Fruit fly (Drosophila melanogaster) whole organism, embryonic: Measurements from ENCODE around the gene CG3748.

ENCODE experiments used
- ATbp ChIP-seq: fragments of 200-800 bp; sonication (Bioruptor generic); optimal IDR thresholded peaks from 2 replicates; lab custom pipeline; 2017; ENCODE audit warnings: missing biosample characterization, mild to moderate bottlenecking, missing genetic modification characterization, missing genetic modification reagents
- Bgb ChIP-seq: fragments of 200-800 bp; sonication (Bioruptor generic); IDR thresholded peaks from 2 replicates; pipeline ENCODE4 v1.3.6; 2022; ENCODE audit warnings: missing biosample characterization, missing genetic modification characterization; ENCODE audit not compliant: partially characterized antibody
- CG1529 ChIP-seq: fragments of 200-800 bp; sonication (Bioruptor generic); optimal IDR thresholded peaks from 3 replicates; lab custom pipeline; 2018; ENCODE audit warnings: missing biosample characterization, missing genetic modification characterization
- CG15601 ChIP-seq: fragments of 200-800 bp; sonication (Bioruptor generic); optimal IDR thresholded peaks from 3 replicates; lab custom pipeline; 2019; ENCODE audit warnings: missing biosample characterization, mild to moderate bottlenecking, missing genetic modification characterization, moderate library complexity
- CG17385 ChIP-seq: fragments of 200-800 bp; sonication (Bioruptor generic); optimal IDR thresholded peaks from 3 replicates; lab custom pipeline; 2018; ENCODE audit warnings: missing biosample characterization, mild to moderate bottlenecking, missing genetic modification characterization
- CG2712 ChIP-seq: fragments of 200-800 bp; optimal IDR thresholded peaks from 3 replicates; lab custom pipeline; 2019; ENCODE audit warnings: missing biosample characterization, mild to moderate bottlenecking, missing genetic modification characterization, moderate library complexity
- CG2889 ChIP-seq: fragments of 200-800 bp; sonication (Bioruptor generic); IDR thresholded peaks from 3 replicates; pipeline ENCODE4 v1.3.6; 2022; ENCODE audit warnings: missing biosample characterization, missing genetic modification characterization
- CG3281 ChIP-seq: fragments of 200-800 bp; sonication (Bioruptor generic); optimal IDR thresholded peaks from 3 replicates; lab custom pipeline; 2017; ENCODE audit warnings: missing biosample characterization, mild to moderate bottlenecking, missing genetic modification characterization
- CG4854 ChIP-seq: fragments of 200-800 bp; sonication (Bioruptor generic); optimal IDR thresholded peaks from 2 replicates; lab custom pipeline; 2016; ENCODE audit warnings: missing biosample characterization, missing genetic modification characterization, inconsistent platforms
- CG5245 ChIP-seq: fragments of 200-800 bp; sonication (Bioruptor generic); optimal IDR thresholded peaks from 3 replicates; lab custom pipeline; 2016; ENCODE audit warnings: missing biosample characterization, missing genetic modification characterization
- CG5953 ChIP-seq: fragments of 200-800 bp; sonication (Bioruptor generic); IDR thresholded peaks from 2 replicates; pipeline ENCODE4 v1.3.6; 2022; ENCODE audit warnings: missing biosample characterization, missing genetic modification characterization
- CG6254 ChIP-seq: fragments of 200-800 bp; sonication (Bioruptor generic); optimal IDR thresholded peaks from 3 replicates; lab custom pipeline; 2017; ENCODE audit warnings: mild to moderate bottlenecking, missing biosample characterization, missing genetic modification reagents, missing genetic modification characterization
- CG7745 ChIP-seq: fragments of 200-800 bp; sonication (Bioruptor generic); optimal IDR thresholded peaks from 2 replicates; lab custom pipeline; 2018; ENCODE audit warnings: missing biosample characterization, mild to moderate bottlenecking, missing genetic modification characterization, moderate library complexity
- CG7963 ChIP-seq: fragments of 200-800 bp; sonication (Bioruptor generic); IDR thresholded peaks from 3 replicates; pipeline ENCODE4 v1.3.6; 2022; ENCODE audit warnings: missing biosample characterization, missing genetic modification characterization; ENCODE audit not compliant: partially characterized antibody
- CG7987 ChIP-seq: fragments of 200-800 bp; sonication (Bioruptor generic); optimal IDR thresholded peaks from 2 replicates; lab custom pipeline; 2018; ENCODE audit warnings: missing biosample characterization, mild to moderate bottlenecking, missing genetic modification characterization, moderate library complexity
- CG8290 ChIP-seq, 3 experiments: fragments of 200-800 bp; sonication (Bioruptor generic); optimal IDR thresholded peaks; 2 replicates each; lab custom pipeline; 2016 to 2019; ENCODE audit warnings: missing biosample characterization in 3 of 3, missing genetic modification characterization in 3 of 3, mild to moderate bottlenecking in 2 of 3, moderate library complexity in 1 of 3
- CG8924 ChIP-seq: fragments of 200-800 bp; optimal IDR thresholded peaks from 3 replicates; lab custom pipeline; 2019; ENCODE audit warnings: missing biosample characterization, mild to moderate bottlenecking, missing genetic modification characterization, moderate library complexity
- CG9215 ChIP-seq: fragments of 200-800 bp; sonication (Bioruptor generic); IDR thresholded peaks from 2 replicates; pipeline ENCODE4 v1.3.6; 2022; ENCODE audit warnings: missing biosample characterization, missing genetic modification characterization
- CrebB ChIP-seq: fragments of 200-800 bp; sonication (Bioruptor generic); optimal IDR thresholded peaks from 3 replicates; lab custom pipeline; 2018; ENCODE audit warnings: missing biosample characterization, mild to moderate bottlenecking, missing genetic modification characterization
- Deaf1 ChIP-seq: fragments of 200-800 bp; optimal IDR thresholded peaks from 3 replicates; lab custom pipeline; 2019; ENCODE audit warnings: missing biosample characterization, mild to moderate bottlenecking, missing genetic modification characterization, moderate library complexity
- Dek ChIP-seq: fragments of 200-800 bp; sonication (Bioruptor generic); optimal IDR thresholded peaks from 3 replicates; lab custom pipeline; 2019; ENCODE audit warnings: missing biosample characterization, mild to moderate bottlenecking, missing genetic modification characterization, moderate library complexity
- Elba2 ChIP-seq: fragments of 200-800 bp; sonication (Bioruptor generic); optimal IDR thresholded peaks from 3 replicates; lab custom pipeline; 2016; ENCODE audit warnings: missing biosample characterization, missing genetic modification characterization
- GATAe ChIP-seq: fragments of 200-800 bp; sonication (Bioruptor generic); conservative IDR thresholded peaks from 2 replicates; pipeline ENCODE4 v1.3.6; 2022; ENCODE audit warnings: missing biosample characterization, missing genetic modification characterization
- HHEX ChIP-seq: fragments of 200-800 bp; sonication (Bioruptor generic); optimal IDR thresholded peaks from 3 replicates; lab custom pipeline; 2017; ENCODE audit warnings: missing biosample characterization, mild to moderate bottlenecking, missing genetic modification characterization, missing genetic modification reagents
- HLH4C ChIP-seq: fragments of 200-800 bp; sonication (Bioruptor generic); IDR thresholded peaks from 3 replicates; pipeline ENCODE4 v1.3.6; 2022; ENCODE audit warnings: missing biosample characterization, missing genetic modification characterization; ENCODE audit not compliant: partially characterized antibody
- Nf-YA ChIP-seq: fragments of 200-800 bp; sonication (Bioruptor generic); IDR thresholded peaks from 2 replicates; pipeline ENCODE4 v1.3.6; 2022; ENCODE audit warnings: missing biosample characterization, missing genetic modification characterization
- Nf-YC ChIP-seq: fragments of 200-800 bp; optimal IDR thresholded peaks from 3 replicates; lab custom pipeline; 2019; ENCODE audit warnings: missing biosample characterization, mild to moderate bottlenecking, missing genetic modification characterization, moderate library complexity
- Ravus ChIP-seq: fragments of 200-800 bp; sonication (Bioruptor generic); IDR thresholded peaks from 2 replicates; pipeline ENCODE4 v1.3.6; 2022; ENCODE audit warnings: missing biosample characterization, missing genetic modification characterization
- Xbp1 ChIP-seq: fragments of 200-800 bp; sonication (Bioruptor generic); optimal IDR thresholded peaks from 3 replicates; lab custom pipeline; 2016; ENCODE audit warnings: missing biosample characterization, mild to moderate bottlenecking, missing genetic modification characterization
- ase ChIP-seq: fragments of 200-800 bp; sonication (Bioruptor generic); IDR thresholded peaks from 3 replicates; pipeline ENCODE4 v1.3.6; 2022; ENCODE audit warnings: missing biosample characterization, missing genetic modification characterization
- az2 ChIP-seq: fragments of 200-800 bp; sonication (Bioruptor generic); optimal IDR thresholded peaks from 3 replicates; lab custom pipeline; 2016; ENCODE audit warnings: missing biosample characterization, missing genetic modification characterization
- cad ChIP-seq: fragments of >200 bp; optimal IDR thresholded peaks from 2 replicates; lab custom pipeline; 2017; ENCODE audit warnings: missing biosample characterization, missing genetic modification characterization
- crol ChIP-seq: fragments of 200-800 bp; sonication (Bioruptor generic); IDR thresholded peaks from 2 replicates; pipeline ENCODE4 v1.3.6; 2022; ENCODE audit warnings: missing biosample characterization, missing genetic modification characterization
- dan ChIP-seq: fragments of 200-800 bp; sonication (Bioruptor generic); IDR thresholded peaks from 2 replicates; pipeline ENCODE4 v1.3.6; 2022; ENCODE audit warnings: missing biosample characterization, missing genetic modification characterization
- en ChIP-seq: fragments of 200-800 bp; sonication (Bioruptor generic); optimal IDR thresholded peaks from 2 replicates; lab custom pipeline; 2016; ENCODE audit warnings: missing biosample characterization, missing genetic modification characterization
- eve ChIP-seq, 2 experiments: fragments of >200 bp; optimal IDR thresholded peaks; 2 replicates each; lab custom pipeline; 2017; ENCODE audit warnings: missing biosample characterization in 2 of 2, missing genetic modification characterization in 2 of 2
- grn ChIP-seq: fragments of 200-800 bp; sonication (Bioruptor generic); optimal IDR thresholded peaks from 3 replicates; lab custom pipeline; 2017; ENCODE audit warnings: missing biosample characterization, missing genetic modification characterization
- hb ChIP-seq: fragments of 200-800 bp; sonication (Bioruptor generic); IDR thresholded peaks from 3 replicates; pipeline ENCODE4 v1.3.6; 2022; ENCODE audit warnings: missing biosample characterization, missing genetic modification characterization; ENCODE audit not compliant: partially characterized antibody
- ken ChIP-seq: fragments of 200-800 bp; sonication (Bioruptor generic); IDR thresholded peaks from 3 replicates; pipeline ENCODE4 v1.3.6; 2022; ENCODE audit warnings: missing biosample characterization, missing genetic modification characterization
- knrl ChIP-seq: fragments of 200-800 bp; sonication (Bioruptor generic); IDR thresholded peaks from 3 replicates; pipeline ENCODE4 v1.3.6; 2022; ENCODE audit warnings: missing biosample characterization, missing genetic modification characterization; ENCODE audit not compliant: partially characterized antibody
- maf-S ChIP-seq: fragments of 200-800 bp; sonication (Bioruptor generic); optimal IDR thresholded peaks from 2 replicates; lab custom pipeline; 2016; ENCODE audit warnings: missing biosample characterization, missing genetic modification characterization
- mirr ChIP-seq: fragments of 200-800 bp; sonication (Bioruptor generic); optimal IDR thresholded peaks from 3 replicates; lab custom pipeline; 2018; ENCODE audit warnings: missing biosample characterization, mild to moderate bottlenecking, missing genetic modification characterization
- mld ChIP-seq: fragments of 200-800 bp; sonication (Bioruptor generic); IDR thresholded peaks from 3 replicates; pipeline ENCODE4 v1.3.6; 2022; ENCODE audit warnings: missing biosample characterization, missing genetic modification characterization; ENCODE audit not compliant: partially characterized antibody
- odd ChIP-seq: fragments of 200-800 bp; sonication (Bioruptor generic); optimal IDR thresholded peaks from 2 replicates; lab custom pipeline; 2017; ENCODE audit warnings: missing biosample characterization, mild to moderate bottlenecking, missing genetic modification characterization
- sim ChIP-seq: fragments of 200-800 bp; sonication (Bioruptor generic); IDR thresholded peaks from 2 replicates; pipeline ENCODE4 v1.3.6; 2022; ENCODE audit warnings: missing biosample characterization, missing genetic modification characterization
- unpg ChIP-seq: fragments of 200-800 bp; sonication (Bioruptor generic); optimal IDR thresholded peaks from 3 replicates; lab custom pipeline; 2018; ENCODE audit warnings: missing biosample characterization, mild to moderate bottlenecking, missing genetic modification characterization, moderate library complexity
- usp ChIP-seq: fragments of >200 bp; optimal IDR thresholded peaks from 2 replicates; lab custom pipeline; 2017; ENCODE audit warnings: missing biosample characterization, missing genetic modification characterization
- z ChIP-seq: fragments of 200-800 bp; sonication (Bioruptor generic); IDR thresholded peaks from 3 replicates; pipeline ENCODE4 v1.3.6; 2022; ENCODE audit warnings: missing biosample characterization, missing genetic modification characterization
- zfh1 ChIP-seq: fragments of 200-800 bp; sonication (Bioruptor generic); IDR thresholded peaks from 3 replicates; pipeline ENCODE4 v1.3.6; 2022; ENCODE audit warnings: missing biosample characterization, missing genetic modification characterization

The CG3748 gene

dm6 chr2L:9388013-9388605 lies 45.5 kb downstream of the CG3748 start (continued):
- no peak for TF ChIP-seq usp (GFP tag; lab: Kevin White, UChicago)
- TF ChIP-seq mirr (GFP tag; lab: Kevin White, UChicago): peak; percentile 69
- TF ChIP-seq CG8924 (tag; lab: Kevin White, UChicago): peak; percentile 51
- TF ChIP-seq CrebB: peak; percentile 31
- TF ChIP-seq en (GFP tag; lab: Kevin White, UChicago): no peak
- peak; percentile 71 for TF ChIP-seq CG3281 (GFP tag; lab: Kevin White, UChicago)
- TF ChIP-seq mld (GFP tag; lab: Robert Waterston, UW): no peak
- peak; percentile 52 for TF ChIP-seq az2 (GFP tag; lab: Kevin White, UChicago)
- no peak for TF ChIP-seq CG15601 (tag; lab: Kevin White, UChicago)
- peak; percentile 25 for TF ChIP-seq CG17385
- peak; percentile 44 for TF ChIP-seq CG4854 (GFP tag; lab: Kevin White, UChicago)
- TF ChIP-seq CG7987 (GFP tag; lab: Kevin White, UChicago): peak; percentile 14
- 0 out of 2 replicates have a peak, but pooled peaks have one; percentile 23 for TF ChIP-seq GATAe
- TF ChIP-seq odd (GFP tag; lab: Kevin White, UChicago): peak; percentile 6
- peak; percentile 58; the same call in 2 of the 3 replicates for TF ChIP-seq zfh1 (GFP tag; lab: Robert Waterston, UW)
- no peak for TF ChIP-seq CG8290 (GFP tag; optimal IDR thresholded peaks at IDR 0.05; lab: Kevin White, UChicago)
- TF ChIP-seq CG8290 (tag; optimal IDR thresholded peaks at IDR 0.05; lab: Kevin White, UChicago): peak in 1 of 2 experiments; percentile 95
- TF ChIP-seq hb (GFP tag; lab: Robert Waterston, UW): no peak
- no peak for TF ChIP-seq CG1529 (GFP tag; lab: Kevin White, UChicago)
- TF ChIP-seq CG2712 (tag; lab: Kevin White, UChicago): peak; percentile 45
- TF ChIP-seq eve (GFP tag; optimal IDR thresholded peaks at IDR 0.05; lab: Kevin White, UChicago): peak in 1 of 2 experiments; percentile 31
- TF ChIP-seq ken (GFP tag; lab: Robert Waterston, UW): 0 out of 3 replicates have a peak, but pooled peaks have one; percentile 54
- no peak; the same call in 1 of the 2 replicates for TF ChIP-seq Ravus
- TF ChIP-seq Bgb (GFP tag; lab: Robert Waterston, UW): no peak
- TF ChIP-seq CG5245 (GFP tag; lab: Kevin White, UChicago): peak; percentile 15
- TF ChIP-seq Elba2: no peak
- TF ChIP-seq CG5953 (GFP tag; lab: Robert Waterston, UW): no peak
- TF ChIP-seq Xbp1: peak; percentile 72
- peak; percentile 10 for TF ChIP-seq Deaf1 (tag; lab: Kevin White, UChicago)
- TF ChIP-seq crol (GFP tag; lab: Robert Waterston, UW): no peak
- TF ChIP-seq knrl (GFP tag; lab: Robert Waterston, UW): no peak
- TF ChIP-seq dan (GFP tag; lab: Robert Waterston, UW): no peak
- no peak for TF ChIP-seq grn
- no peak for TF ChIP-seq Nf-YA (GFP tag; lab: Robert Waterston, UW)
- no peak for TF ChIP-seq sim (GFP tag; lab: Robert Waterston, UW)
- TF ChIP-seq z (GFP tag; lab: Robert Waterston, UW): no peak
- TF ChIP-seq ase (GFP tag; lab: Robert Waterston, UW): 0 out of 3 replicates have a peak, but pooled peaks have one; percentile 27
- peak; percentile 58 for TF ChIP-seq CG9215 (GFP tag; lab: Robert Waterston, UW)
- no peak for TF ChIP-seq Nf-YC (tag; lab: Kevin White, UChicago)
- TF ChIP-seq CG7963 (GFP tag; lab: Robert Waterston, UW): no peak
- no peak for TF ChIP-seq CG6254 (GFP tag; lab: Kevin White, UChicago)
- peak; percentile 13 for TF ChIP-seq ATbp (GFP tag; lab: Kevin White, UChicago)
- no peak for TF ChIP-seq CG7745 (tag; lab: Kevin White, UChicago)
- TF ChIP-seq Dek: peak; percentile 69
- peak; percentile 71 for TF ChIP-seq maf-S
- TF ChIP-seq CG2889 (GFP tag; lab: Robert Waterston, UW): 0 out of 3 replicates have a peak, but pooled peaks have one; percentile 22
- TF ChIP-seq HLH4C: no peak
- peak; percentile 76 for TF ChIP-seq unpg (GFP tag; lab: Kevin White, UChicago)
- no peak for TF ChIP-seq cad
- peak; percentile 60 for TF ChIP-seq HHEX (GFP tag; lab: Kevin White, UChicago)
